Worm (Caenorhabditis elegans) whole organism, young adult: ENCODE data around the gene zig-2.

Source experiments
- B0336.3 ChIP-seq: fragments of 200-800 bp; sonication (Bioruptor generic); IDR thresholded peaks from 2 replicates; pipeline ENCODE4 v1.3.6; 2022; ENCODE audit warnings: missing genetic modification characterization, missing compliant biosample characterization
- C06A6.2 ChIP-seq: fragments of 200-800 bp; sonication (Bioruptor generic); conservative IDR thresholded peaks from 2 replicates; pipeline ENCODE4 v1.3.6; 2022; ENCODE audit warnings: missing genetic modification characterization, missing compliant biosample characterization
- F10E7.11 ChIP-seq: sonication (generic microtip); optimal IDR thresholded peaks from 2 replicates; lab custom pipeline; 2017; ENCODE audit warnings: mild to moderate bottlenecking, missing genetic modification characterization, moderate library complexity, missing compliant biosample characterization
- K11D2.4 ChIP-seq: fragments of 200-800 bp; sonication (Bioruptor generic); IDR thresholded peaks from 2 replicates; pipeline ENCODE4 v1.3.6; 2022; ENCODE audit warnings: missing genetic modification reagents, missing genetic modification characterization, missing compliant biosample characterization
- K12H6.12 ChIP-seq: fragments of 200-800 bp; sonication (Bioruptor generic); optimal IDR thresholded peaks from 2 replicates; lab custom pipeline; 2018; ENCODE audit warnings: mild to moderate bottlenecking, missing genetic modification characterization, missing compliant biosample characterization
- Y79H2A.3 ChIP-seq: fragments of 200-800 bp; sonication (Bioruptor generic); conservative IDR thresholded peaks from 2 replicates; pipeline ENCODE4 v1.3.6; 2022; ENCODE audit warnings: missing genetic modification reagents, missing genetic modification characterization, missing compliant biosample characterization
- Y95B8A.8 ChIP-seq: fragments of 200-800 bp; sonication (Bioruptor generic); IDR thresholded peaks from 2 replicates; pipeline ENCODE4 v1.3.6; 2022; ENCODE audit warnings: missing genetic modification reagents, missing genetic modification characterization, missing compliant biosample characterization
- ZK185.1 ChIP-seq: sonication (generic microtip); optimal IDR thresholded peaks from 2 replicates; lab custom pipeline; 2016; ENCODE audit warnings: mild to moderate bottlenecking, missing genetic modification characterization, missing compliant biosample characterization; ENCODE audit not compliant: poor library complexity, severe bottlenecking
- akir-1 ChIP-seq: fragments of 200-800 bp; sonication (Bioruptor generic); optimal IDR thresholded peaks from 2 replicates; lab custom pipeline; 2018; ENCODE audit warnings: mild to moderate bottlenecking, missing genetic modification characterization, moderate library complexity, missing compliant biosample characterization
- ama-1 ChIP-seq, 3 experiments: fragments of 150-350 bp in 1 of 3; sonication (generic microtip) in 2 of 3; optimal IDR thresholded peaks; 2 replicates each; lab custom pipeline; 2014 to 2018; ENCODE audit warnings: missing biosample characterization in 2 of 3, missing genetic modification characterization in 2 of 3, missing genetic modification reagents in 2 of 3
- aptf-2 ChIP-seq: fragments of 200-800 bp; sonication (Bioruptor generic); conservative IDR thresholded peaks from 2 replicates; pipeline ENCODE4 v1.3.6; 2022; ENCODE audit warnings: missing genetic modification reagents, missing genetic modification characterization, missing compliant biosample characterization
- aptf-3 ChIP-seq: fragments of 200-800 bp; sonication (Bioruptor generic); IDR thresholded peaks from 2 replicates; pipeline ENCODE4 v1.3.6; 2022; ENCODE audit warnings: missing genetic modification characterization, missing compliant biosample characterization
- atf-7 ChIP-seq: sonication (generic microtip); optimal IDR thresholded peaks from 2 replicates; lab custom pipeline; 2017; ENCODE audit warnings: mild to moderate bottlenecking, missing genetic modification characterization, missing compliant biosample characterization
- attf-3 ChIP-seq: fragments of 200-800 bp; sonication (Bioruptor generic); conservative IDR thresholded peaks from 2 replicates; pipeline ENCODE4 v1.3.6; 2022; ENCODE audit warnings: missing genetic modification reagents, missing genetic modification characterization, missing compliant biosample characterization
- attf-5 ChIP-seq: fragments of 200-800 bp; sonication (Bioruptor generic); optimal IDR thresholded peaks from 2 replicates; lab custom pipeline; 2018; ENCODE audit warnings: mild to moderate bottlenecking, missing genetic modification characterization, missing compliant biosample characterization
- attf-6 ChIP-seq: fragments of 200-800 bp; sonication (Bioruptor generic); IDR thresholded peaks from 2 replicates; pipeline ENCODE4 v1.3.6; 2022; ENCODE audit warnings: missing genetic modification reagents, missing genetic modification characterization, missing compliant biosample characterization
- bed-2 ChIP-seq: fragments of 200-800 bp; sonication (Bioruptor generic); IDR thresholded peaks from 2 replicates; pipeline ENCODE4 v1.3.6; 2022; ENCODE audit warnings: missing genetic modification reagents, missing genetic modification characterization, missing compliant biosample characterization
- ceh-100 ChIP-seq: fragments of 200-800 bp; sonication (Bioruptor generic); IDR thresholded peaks from 2 replicates; pipeline ENCODE4 v1.3.6; 2022; ENCODE audit warnings: missing genetic modification reagents, missing genetic modification characterization, missing compliant biosample characterization
- ceh-40 ChIP-seq: fragments of 200-800 bp; sonication (Bioruptor generic); IDR thresholded peaks from 2 replicates; pipeline ENCODE4 v1.3.6; 2022; ENCODE audit warnings: missing genetic modification characterization, missing compliant biosample characterization
- ceh-79 ChIP-seq: sonication (generic microtip); optimal IDR thresholded peaks from 2 replicates; lab custom pipeline; 2017; ENCODE audit warnings: mild to moderate bottlenecking, missing genetic modification characterization, missing compliant biosample characterization
- dox-1 ChIP-seq: fragments of 200-800 bp; sonication (Bioruptor generic); IDR thresholded peaks from 2 replicates; pipeline ENCODE4 v1.3.6; 2022; ENCODE audit warnings: missing genetic modification reagents, missing genetic modification characterization, missing compliant biosample characterization
- ets-4 ChIP-seq: fragments of 200-800 bp; sonication (Bioruptor generic); optimal IDR thresholded peaks from 2 replicates; lab custom pipeline; 2018; ENCODE audit warnings: mild to moderate bottlenecking, missing genetic modification characterization, missing compliant biosample characterization
- fkh-3 ChIP-seq: sonication (generic microtip); optimal IDR thresholded peaks from 2 replicates; lab custom pipeline; 2016; ENCODE audit warnings: mild to moderate bottlenecking, missing genetic modification characterization, missing compliant biosample characterization
- him-1 ChIP-seq: sonication (generic microtip); optimal IDR thresholded peaks from 2 replicates; lab custom pipeline; 2016; ENCODE audit warnings: missing genotype, missing genetic modification reagents, missing genetic modification characterization, missing compliant biosample characterization
- hmg-20 ChIP-seq: fragments of 200-800 bp; sonication (Bioruptor generic); IDR thresholded peaks from 2 replicates; pipeline ENCODE4 v1.3.6; 2022; ENCODE audit warnings: missing genetic modification reagents, missing genetic modification characterization, missing compliant biosample characterization
- lin-40 ChIP-seq: sonication (generic microtip); optimal IDR thresholded peaks from 2 replicates; lab custom pipeline; 2016; ENCODE audit warnings: missing genetic modification characterization, mild to moderate bottlenecking, missing compliant biosample characterization, missing genotype, missing genetic modification reagents
- lin-54 ChIP-seq: fragments of 200-800 bp; sonication (Bioruptor generic); optimal IDR thresholded peaks from 2 replicates; lab custom pipeline; 2018; ENCODE audit warnings: mild to moderate bottlenecking, missing genetic modification characterization, missing compliant biosample characterization
- lsl-1 ChIP-seq: fragments of 200-800 bp; sonication (Bioruptor generic); optimal IDR thresholded peaks from 2 replicates; lab custom pipeline; 2018; ENCODE audit warnings: mild to moderate bottlenecking, missing genetic modification characterization, moderate library complexity, missing compliant biosample characterization
- madf-10 ChIP-seq: sonication (generic microtip); optimal IDR thresholded peaks from 2 replicates; lab custom pipeline; 2016; ENCODE audit warnings: mild to moderate bottlenecking, missing genetic modification characterization, missing compliant biosample characterization
- madf-3 ChIP-seq: fragments of 200-800 bp; sonication (Bioruptor generic); IDR thresholded peaks from 2 replicates; pipeline ENCODE4 v1.3.6; 2022; ENCODE audit warnings: missing genetic modification reagents, missing genetic modification characterization, missing compliant biosample characterization
- mcd-1 ChIP-seq: fragments of 200-800 bp; sonication (Bioruptor generic); IDR thresholded peaks from 2 replicates; pipeline ENCODE4 v1.3.6; 2022; ENCODE audit warnings: missing genetic modification reagents, missing genetic modification characterization, missing compliant biosample characterization
- mel-28 ChIP-seq: sonication (generic microtip); optimal IDR thresholded peaks from 2 replicates; lab custom pipeline; 2016; ENCODE audit warnings: borderline replicate concordance, mild to moderate bottlenecking, missing genetic modification characterization, missing compliant biosample characterization
- mes-4 ChIP-seq: sonication (generic microtip); optimal IDR thresholded peaks from 2 replicates; lab custom pipeline; 2016; ENCODE audit warnings: missing genotype, missing genetic modification characterization, missing compliant biosample characterization
- nfyb-1 ChIP-seq: fragments of 200-800 bp; sonication (Bioruptor generic); IDR thresholded peaks from 2 replicates; pipeline ENCODE4 v1.3.6; 2022; ENCODE audit warnings: missing genetic modification reagents, missing genetic modification characterization, missing compliant biosample characterization
- nhr-120 ChIP-seq: fragments of 200-800 bp; sonication (Bioruptor generic); IDR thresholded peaks from 2 replicates; pipeline ENCODE4 v1.3.6; 2022; ENCODE audit warnings: missing genetic modification characterization, missing compliant biosample characterization
- nhr-179 ChIP-seq: sonication (generic microtip); optimal IDR thresholded peaks from 2 replicates; lab custom pipeline; 2016; ENCODE audit warnings: mild to moderate bottlenecking, missing genetic modification characterization, missing compliant biosample characterization
- pbrm-1 ChIP-seq: fragments of 200-800 bp; sonication (Bioruptor generic); IDR thresholded peaks from 2 replicates; pipeline ENCODE4 v1.3.6; 2022; ENCODE audit warnings: missing genetic modification reagents, missing genetic modification characterization, missing compliant biosample characterization
- pha-4 ChIP-seq: fragments of 150-350 bp; sonication (generic microtip); optimal IDR thresholded peaks from 2 replicates; lab custom pipeline; 2014; ENCODE audit warnings: missing biosample characterization, missing genetic modification reagents, missing genetic modification characterization
- sdz-38 ChIP-seq: sonication (generic microtip); optimal IDR thresholded peaks from 2 replicates; lab custom pipeline; 2016; ENCODE audit warnings: missing genotype, missing genetic modification characterization, missing compliant biosample characterization
- snpc-4 ChIP-seq, 5 experiments: fragments of 150-350 bp in 1 of 5; sonication (generic microtip) in 4 of 5; optimal IDR thresholded peaks; 2 replicates each; lab custom pipeline; 2014 to 2018; ENCODE audit warnings: missing genetic modification characterization in 5 of 5, missing biosample characterization in 3 of 5, antibody characterized with exemption in 2 of 5, mild to moderate bottlenecking in 2 of 5, missing compliant biosample characterization in 2 of 5, missing genotype in 2 of 5, moderate library complexity in 2 of 5, missing genetic modification reagents in 1 of 5
- sptf-2 ChIP-seq: fragments of 200-800 bp; sonication (Bioruptor generic); optimal IDR thresholded peaks from 2 replicates; lab custom pipeline; 2018; ENCODE audit warnings: mild to moderate bottlenecking, missing genetic modification characterization, missing compliant biosample characterization
- unc-130 ChIP-seq: sonication (generic microtip); optimal IDR thresholded peaks from 2 replicates; lab custom pipeline; 2016; ENCODE audit warnings: missing genetic modification reagents, missing genetic modification characterization, missing compliant biosample characterization
- zfh-2 ChIP-seq: fragments of 200-800 bp; sonication (Bioruptor generic); conservative IDR thresholded peaks from 2 replicates; pipeline ENCODE4 v1.3.6; 2022; ENCODE audit warnings: missing genetic modification reagents, missing genetic modification characterization, missing compliant biosample characterization
- zim-3 ChIP-seq: sonication (generic microtip); optimal IDR thresholded peaks from 2 replicates; lab custom pipeline; 2017; ENCODE audit warnings: mild to moderate bottlenecking, missing genetic modification characterization, moderate library complexity, missing compliant biosample characterization
- ztf-25 ChIP-seq: fragments of 200-800 bp; sonication (Bioruptor generic); IDR thresholded peaks from 2 replicates; pipeline ENCODE4 v1.3.6; 2022; ENCODE audit warnings: missing genetic modification reagents, missing genetic modification characterization, missing compliant biosample characterization
- ztf-26 ChIP-seq: sonication (generic microtip); optimal IDR thresholded peaks from 2 replicates; lab custom pipeline; 2017; ENCODE audit warnings: missing genetic modification characterization, missing compliant biosample characterization
- ztf-28 ChIP-seq: fragments of 200-800 bp; sonication (Bioruptor generic); IDR thresholded peaks from 2 replicates; pipeline ENCODE4 v1.3.6; 2022; ENCODE audit warnings: missing genetic modification reagents, missing genetic modification characterization, missing compliant biosample characterization
- ztf-6 ChIP-seq: fragments of 200-800 bp; sonication (Bioruptor generic); IDR thresholded peaks from 2 replicates; pipeline ENCODE4 v1.3.6; 2022; ENCODE audit warnings: missing genetic modification reagents, missing genetic modification characterization, missing compliant biosample characterization

zig-2 gene

DNA sequence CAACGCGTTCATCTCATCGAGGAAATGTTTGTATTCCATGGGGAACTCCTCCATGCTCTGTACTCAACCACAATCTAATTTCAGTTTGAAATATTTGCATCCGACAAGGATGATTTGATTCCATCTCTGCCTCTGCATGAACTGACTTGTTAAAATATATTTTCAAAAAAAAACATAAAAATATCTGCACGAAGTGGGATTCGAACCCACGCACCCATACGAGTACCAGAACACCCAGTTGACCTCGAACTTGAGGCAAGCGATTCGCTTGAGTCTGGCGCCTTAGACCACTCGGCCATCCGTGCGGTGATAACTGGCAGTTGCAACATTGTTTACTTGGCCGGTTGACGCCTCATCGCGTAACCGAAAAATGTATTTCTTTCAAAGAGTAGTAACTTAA is 6.6 kb upstream of the zig-2 start (continued):
- TF ChIP-seq attf-3 (0 out of 2 replicates have a peak, but pooled peaks have one; percentile 16), madf-10 (peak; percentile 41), ceh-100 (GFP tag; lab: Robert Waterston, UW) (no peak), pbrm-1 (GFP tag; lab: Robert Waterston, UW) (peak; percentile 88), mcd-1 (GFP tag; lab: Robert Waterston, UW) (no peak), akir-1 (GFP tag; lab: Kevin White, UChicago) (peak; percentile 14), C06A6.2 (no peak), lin-40 (tag; lab: Kevin White, UChicago) (peak; percentile 60), Y95B8A.8 (0 out of 2 replicates have a peak, but pooled peaks have one; percentile 51), ama-1 (optimal IDR thresholded peaks at IDR 0.05; lab: Kevin White, UChicago) (no peak), ama-1 (GFP tag; optimal IDR thresholded peaks at IDR 0.05; lab: Kevin White, UChicago) (peak in 1 of 2 experiments; percentile 42), mes-4 (tag; lab: Kevin White, UChicago) (no peak), zfh-2 (GFP tag; lab: Robert Waterston, UW) (no peak), aptf-2 (GFP tag; lab: Robert Waterston, UW) (no peak), ztf-25 (peak; percentile 94), aptf-3 (GFP tag; lab: Robert Waterston, UW) (no peak), lsl-1 (GFP tag; lab: Kevin White, UChicago) (no peak), dox-1 (GFP tag; lab: Robert Waterston, UW) (peak; percentile 82), Y79H2A.3 (no peak), F10E7.11 (tag; lab: Kevin White, UChicago) (no peak), madf-3 (GFP tag; lab: Robert Waterston, UW) (0 out of 2 replicates have a peak, but pooled peaks have one; percentile 55), him-1 (tag; lab: Kevin White, UChicago) (peak; percentile 75), sptf-2 (GFP tag; lab: Kevin White, UChicago) (no peak), K11D2.4 (GFP tag; lab: Robert Waterston, UW) (no peak), atf-7 (tag; lab: Kevin White, UChicago) (peak; percentile 58), attf-5 (GFP tag; lab: Kevin White, UChicago) (peak; percentile 48), fkh-3 (peak; percentile 60), nfyb-1 (peak; percentile 73), K12H6.12 (no peak), mel-28 (tag; lab: Kevin White, UChicago) (no peak), sdz-38 (peak; percentile 26), B0336.3 (GFP tag; lab: Robert Waterston, UW) (no peak), hmg-20 (no peak), lin-54 (GFP tag; lab: Kevin White, UChicago) (no peak), nhr-120 (GFP tag; lab: Robert Waterston, UW) (no peak), pha-4 (tag; lab: Kevin White, UChicago) (no peak), ztf-28 (no peak), ceh-40 (GFP tag; lab: Robert Waterston, UW) (0 out of 2 replicates have a peak, but pooled peaks have one; percentile 38), ztf-6 (GFP tag; lab: Robert Waterston, UW) (no peak), nhr-179 (tag; lab: Kevin White, UChicago) (peak; percentile 64), ceh-79 (tag; lab: Kevin White, UChicago) (peak; percentile 48)
- TF ChIP-seq, all 124 proteins: peak for 59

DNA sequence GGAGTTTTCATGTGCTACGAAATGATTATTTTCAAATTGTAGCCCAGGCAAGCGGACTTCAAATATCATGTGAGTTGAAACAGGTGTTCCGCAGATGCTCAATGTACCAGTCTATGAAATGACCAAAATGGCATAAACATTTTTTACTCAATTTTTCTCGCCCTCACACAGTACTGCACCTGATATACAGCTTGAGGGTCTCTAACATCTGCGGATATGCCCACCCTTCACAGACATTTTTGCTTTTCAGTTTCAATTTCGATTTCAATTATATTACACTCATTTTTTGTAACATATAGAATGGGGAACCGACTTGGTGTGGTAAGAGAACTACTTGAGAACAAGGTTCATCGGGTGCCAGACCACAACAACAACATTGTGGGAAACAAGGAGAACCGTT is 5.5 kb upstream of the zig-2 start, which contains the start of gene F42F12.11:
TSS of gene F42F12.11 (plus strand) at position 301 of the 400 bp plus-strand sequence.
- TF ChIP-seq aptf-2 (GFP tag; lab: Robert Waterston, UW) = no peak
- TF ChIP-seq attf-6 (GFP tag; lab: Robert Waterston, UW) = no peak
- TF ChIP-seq zim-3 (tag; lab: Kevin White, UChicago) = no peak
- TF ChIP-seq mes-4 (tag; lab: Kevin White, UChicago) = no peak
- no peak for TF ChIP-seq lsl-1 (GFP tag; lab: Kevin White, UChicago)
- no peak for TF ChIP-seq ceh-100 (GFP tag; lab: Robert Waterston, UW)
- TF ChIP-seq snpc-4 (GFP tag; optimal IDR thresholded peaks at IDR 0.05; lab: Kevin White, UChicago) = no peak
- TF ChIP-seq snpc-4 (tag; optimal IDR thresholded peaks at IDR 0.05; lab: Kevin White, UChicago) = no peak
- TF ChIP-seq akir-1 (GFP tag; lab: Kevin White, UChicago) = no peak
- TF ChIP-seq ZK185.1 (tag; lab: Kevin White, UChicago) = no peak
- no peak for TF ChIP-seq ztf-26 (tag; lab: Kevin White, UChicago)
- TF ChIP-seq B0336.3 (GFP tag; lab: Robert Waterston, UW) = no peak
- TF ChIP-seq bed-2 = no peak
- TF ChIP-seq ama-1 (optimal IDR thresholded peaks at IDR 0.05; lab: Kevin White, UChicago) = no peak
- TF ChIP-seq ama-1 (GFP tag; optimal IDR thresholded peaks at IDR 0.05; lab: Kevin White, UChicago) = no peak
- TF ChIP-seq unc-130 = no peak
- TF ChIP-seq ets-4 (GFP tag; lab: Kevin White, UChicago) = no peak
- TF ChIP-seq, all 124 proteins: peak for 0
